Worm (Caenorhabditis elegans) whole organism, L4 larva: ENCODE results near the gene sra-12.

Source experiments
- D1046.2 ChIP-seq: fragments of 200-800 bp; sonication (Bioruptor generic); IDR thresholded peaks from 2 replicates; pipeline ENCODE4 v1.3.6; 2022; ENCODE audit warnings: missing genetic modification characterization, missing compliant biosample characterization
- F10B5.3 ChIP-seq: sonication (generic microtip); optimal IDR thresholded peaks from 2 replicates; lab custom pipeline; 2016; ENCODE audit warnings: mild to moderate bottlenecking, missing genetic modification characterization, missing compliant biosample characterization
- F26F4.8 ChIP-seq: fragments of 200-800 bp; sonication (Bioruptor generic); conservative IDR thresholded peaks from 2 replicates; pipeline ENCODE4 v1.3.6; 2022; ENCODE audit warnings: missing genetic modification characterization, missing compliant biosample characterization
- F49E8.2 ChIP-seq: sonication (generic microtip); optimal IDR thresholded peaks from 2 replicates; lab custom pipeline; 2016; ENCODE audit warnings: missing compliant biosample characterization, mild to moderate bottlenecking, missing genetic modification characterization, borderline replicate concordance
- Y48G9A.11 ChIP-seq: fragments of 200-800 bp; sonication (Bioruptor generic); IDR thresholded peaks from 2 replicates; pipeline ENCODE4 v1.3.6; 2022; ENCODE audit warnings: missing genetic modification reagents, missing genetic modification characterization, missing compliant biosample characterization
- Y75B8A.6 ChIP-seq: fragments of 200-800 bp; sonication (Bioruptor generic); IDR thresholded peaks from 2 replicates; pipeline ENCODE4 v1.3.6; 2022; ENCODE audit warnings: missing genetic modification reagents, missing genetic modification characterization, missing compliant biosample characterization
- aha-1 ChIP-seq: fragments of 150-350 bp; peaks from one replicate; lab custom pipeline; 2014; ENCODE audit warnings: missing biosample characterization, missing genetic modification characterization
- aly-2 ChIP-seq: sonication (generic microtip); optimal IDR thresholded peaks from 2 replicates; lab custom pipeline; 2018; ENCODE audit warnings: missing biosample characterization, missing genetic modification characterization
- arid-1 ChIP-seq: fragments of 200-800 bp; sonication (Bioruptor generic); conservative IDR thresholded peaks from 2 replicates; pipeline ENCODE4 v1.3.6; 2022; ENCODE audit warnings: missing genetic modification reagents, missing genetic modification characterization, missing compliant biosample characterization
- ceh-32 ChIP-seq: sonication (generic microtip); optimal IDR thresholded peaks from 2 replicates; lab custom pipeline; 2016; ENCODE audit warnings: mild to moderate bottlenecking, missing genetic modification characterization, missing compliant biosample characterization; ENCODE audit not compliant: poor library complexity
- ceh-44 ChIP-seq: fragments of 200-800 bp; sonication (Bioruptor generic); IDR thresholded peaks from 2 replicates; pipeline ENCODE4 v1.3.6; 2022; ENCODE audit warnings: missing genetic modification reagents, missing genetic modification characterization, missing compliant biosample characterization
- ceh-62 ChIP-seq: sonication (generic microtip); optimal IDR thresholded peaks from 2 replicates; lab custom pipeline; 2017; ENCODE audit warnings: missing biosample characterization, missing genetic modification characterization
- ceh-82 ChIP-seq: sonication (generic microtip); optimal IDR thresholded peaks from 2 replicates; lab custom pipeline; 2017; ENCODE audit warnings: missing biosample characterization, missing genetic modification characterization
- ctbp-1 ChIP-seq: fragments of 200-800 bp; sonication (Bioruptor generic); IDR thresholded peaks from 2 replicates; pipeline ENCODE4 v1.3.6; 2022; ENCODE audit warnings: missing genetic modification reagents, missing genetic modification characterization, missing compliant biosample characterization
- dpl-1 ChIP-seq: fragments of 150-350 bp; optimal IDR thresholded peaks from 2 replicates; lab custom pipeline; 2014; ENCODE audit warnings: missing biosample characterization, missing genetic modification reagents, missing genetic modification characterization
- egl-43 ChIP-seq: fragments of 200-800 bp; sonication (Bioruptor generic); IDR thresholded peaks from 2 replicates; pipeline ENCODE4 v1.3.6; 2022; ENCODE audit warnings: missing genetic modification reagents, missing genetic modification characterization, missing compliant biosample characterization
- gei-8 ChIP-seq: fragments of 200-800 bp; sonication (Bioruptor generic); optimal IDR thresholded peaks from 2 replicates; lab custom pipeline; 2018; ENCODE audit warnings: mild to moderate bottlenecking, missing genetic modification characterization, missing compliant biosample characterization
- hif-1 ChIP-seq, 2 experiments: sonication (generic microtip); optimal IDR thresholded peaks; 2 replicates each; lab custom pipeline; 2016 to 2017; ENCODE audit warnings: missing compliant biosample characterization in 2 of 2, missing genetic modification characterization in 2 of 2, missing genetic modification reagents in 2 of 2, missing genotype in 2 of 2, mild to moderate bottlenecking in 1 of 2
- jun-1 ChIP-seq: fragments of 150-350 bp; optimal IDR thresholded peaks from 2 replicates; lab custom pipeline; 2014; ENCODE audit warnings: missing biosample characterization, missing genetic modification reagents, missing genetic modification characterization
- lim-7 ChIP-seq: fragments of 200-800 bp; sonication (Bioruptor generic); IDR thresholded peaks from 2 replicates; pipeline ENCODE4 v1.3.6; 2022; ENCODE audit warnings: missing genetic modification characterization, missing compliant biosample characterization
- lin-38 ChIP-seq: fragments of 200-800 bp; sonication (Bioruptor generic); IDR thresholded peaks from 2 replicates; pipeline ENCODE4 v1.3.6; 2022; ENCODE audit warnings: missing genetic modification reagents, missing genetic modification characterization, missing compliant biosample characterization
- lsy-2 ChIP-seq, 2 experiments: fragments of 150-350 bp in 1 of 2; sonication (generic microtip) in 1 of 2; optimal IDR thresholded peaks; 2 replicates each; lab custom pipeline; 2014 to 2017; ENCODE audit warnings: missing biosample characterization in 2 of 2, missing genetic modification characterization in 2 of 2
- madf-5 ChIP-seq, 2 experiments: fragments of 200-800 bp; sonication (Bioruptor generic); IDR thresholded peaks; 2 replicates each; pipeline ENCODE4 v1.3.6; 2022; ENCODE audit warnings: missing compliant biosample characterization in 2 of 2, missing genetic modification characterization in 2 of 2
- madf-9 ChIP-seq: fragments of 200-800 bp; sonication (Bioruptor generic); conservative IDR thresholded peaks from 2 replicates; pipeline ENCODE4 v1.3.6; 2022; ENCODE audit warnings: missing genetic modification reagents, missing genetic modification characterization, missing compliant biosample characterization
- mdt-29 ChIP-seq: fragments of 200-800 bp; sonication (Bioruptor generic); IDR thresholded peaks from 2 replicates; pipeline ENCODE4 v1.3.6; 2022; ENCODE audit warnings: missing genetic modification reagents, missing genetic modification characterization, missing compliant biosample characterization
- mep-1 ChIP-seq: fragments of 150-350 bp; sonication (generic microtip); optimal IDR thresholded peaks from 3 replicates; lab custom pipeline; 2014; ENCODE audit warnings: missing biosample characterization, missing genetic modification characterization
- mes-2 ChIP-seq: sonication (generic microtip); optimal IDR thresholded peaks from 2 replicates; lab custom pipeline; 2016; ENCODE audit warnings: missing genotype, mild to moderate bottlenecking, missing genetic modification characterization, missing compliant biosample characterization; ENCODE audit not compliant: poor library complexity, severe bottlenecking
- mxl-2 ChIP-seq: fragments of 200-800 bp; sonication (Bioruptor generic); conservative IDR thresholded peaks from 2 replicates; pipeline ENCODE4 v1.3.6; 2022; ENCODE audit warnings: missing genetic modification reagents, missing genetic modification characterization, missing compliant biosample characterization
- mxl-3 ChIP-seq: fragments of 200-800 bp; sonication (Bioruptor generic); optimal IDR thresholded peaks from 2 replicates; lab custom pipeline; 2018; ENCODE audit warnings: mild to moderate bottlenecking, missing genetic modification characterization, missing compliant biosample characterization
- nhr-102 ChIP-seq: sonication (generic microtip); optimal IDR thresholded peaks from 2 replicates; lab custom pipeline; 2016; ENCODE audit warnings: mild to moderate bottlenecking, missing genetic modification characterization, moderate library complexity, missing compliant biosample characterization
- nhr-111 ChIP-seq: fragments of 200-800 bp; sonication (Bioruptor generic); optimal IDR thresholded peaks from 2 replicates; lab custom pipeline; 2018; ENCODE audit warnings: mild to moderate bottlenecking, missing genetic modification characterization, missing compliant biosample characterization
- nhr-28 ChIP-seq: fragments of 150-350 bp; optimal IDR thresholded peaks from 2 replicates; lab custom pipeline; 2014; ENCODE audit warnings: missing biosample characterization, missing genetic modification characterization
- nhr-41 ChIP-seq: fragments of 200-800 bp; sonication (Bioruptor generic); IDR thresholded peaks from 2 replicates; pipeline ENCODE4 v1.3.6; 2022; ENCODE audit warnings: missing genetic modification reagents, missing genetic modification characterization, missing compliant biosample characterization
- nhr-48 ChIP-seq: sonication (generic microtip); optimal IDR thresholded peaks from 2 replicates; lab custom pipeline; 2016; ENCODE audit warnings: mild to moderate bottlenecking, missing genetic modification characterization, missing compliant biosample characterization
- rbr-2 ChIP-seq: sonication (generic microtip); optimal IDR thresholded peaks from 2 replicates; lab custom pipeline; 2016; ENCODE audit warnings: missing genotype, missing genetic modification characterization, missing compliant biosample characterization
- set-16 ChIP-seq: fragments of 200-800 bp; sonication (Bioruptor generic); IDR thresholded peaks from 2 replicates; pipeline ENCODE4 v1.3.6; 2022; ENCODE audit warnings: missing genetic modification reagents, missing genetic modification characterization, missing compliant biosample characterization
- snpc-1.2 ChIP-seq: fragments of 200-800 bp; sonication (Bioruptor generic); IDR thresholded peaks from 2 replicates; pipeline ENCODE4 v1.3.6; 2022; ENCODE audit warnings: missing genetic modification reagents, missing genetic modification characterization, missing compliant biosample characterization
- snpc-4 ChIP-seq: fragments of 150-350 bp; optimal IDR thresholded peaks from 2 replicates; lab custom pipeline; 2014; ENCODE audit warnings: missing biosample characterization, missing genetic modification characterization
- spr-1 ChIP-seq: sonication (generic microtip); optimal IDR thresholded peaks from 2 replicates; lab custom pipeline; 2016; ENCODE audit warnings: mild to moderate bottlenecking, missing genetic modification characterization, missing compliant biosample characterization
- unc-130 ChIP-seq: sonication (generic microtip); optimal IDR thresholded peaks from 2 replicates; lab custom pipeline; 2016; ENCODE audit warnings: missing genetic modification reagents, missing genetic modification characterization, missing compliant biosample characterization
- unc-62 ChIP-seq, 3 experiments: fragments of 150-350 bp in 1 of 3; sonication (generic microtip); optimal IDR thresholded peaks in 2 of 3; peaks in 1 of 3; 1 replicate in 1 of 3; 2 replicates in 2 of 3; lab custom pipeline; 2014 to 2017; ENCODE audit warnings: missing biosample characterization in 3 of 3, missing genetic modification characterization in 3 of 3, missing genetic modification reagents in 3 of 3, missing genotype in 1 of 3
- zag-1 ChIP-seq: fragments of 150-350 bp; optimal IDR thresholded peaks from 2 replicates; lab custom pipeline; 2014; ENCODE audit warnings: missing biosample characterization, missing genetic modification characterization

Gene sra-12

ce11 chrII:10946848-10947247 lies 42.6 kb upstream of the sra-12 start:
- TF ChIP-seq lsy-2 (tag; optimal IDR thresholded peaks at IDR 0.05; lab: Kevin White, UChicago): peak in 1 of 2 experiments; percentile 61
- TF ChIP-seq mep-1: peak; percentile 25
- TF ChIP-seq hif-1 (tag; optimal IDR thresholded peaks at IDR 0.05; lab: Kevin White, UChicago): no peak
- peak; percentile 67 for TF ChIP-seq aha-1
- TF ChIP-seq dpl-1 (GFP tag; lab: Kevin White, UChicago): peak; percentile 6
- TF ChIP-seq unc-62 (GFP tag; optimal IDR thresholded peaks at IDR 0.05 in 1 of 2; lab: Kevin White, UChicago): peak in 1 of 2 experiments; percentile 56
- TF ChIP-seq unc-62 (tag; optimal IDR thresholded peaks at IDR 0.05; lab: Kevin White, UChicago): no peak
- peak; percentile 25 for TF ChIP-seq mxl-3
- no peak for TF ChIP-seq ceh-32
- peak; percentile 20 for TF ChIP-seq mes-2 (tag; lab: Kevin White, UChicago)
- peak; percentile 86 for TF ChIP-seq nhr-28

ce11 chrII:10945446-10945845 lies 41.2 kb upstream of the sra-12 start:
- TF ChIP-seq set-16 (GFP tag; lab: Robert Waterston, UW): no peak
- TF ChIP-seq ceh-62 (tag; lab: Kevin White, UChicago): no peak
- no peak for TF ChIP-seq unc-62 (GFP tag; optimal IDR thresholded peaks at IDR 0.05 in 1 of 2; lab: Kevin White, UChicago)
- TF ChIP-seq unc-62 (tag; optimal IDR thresholded peaks at IDR 0.05; lab: Kevin White, UChicago): no peak
- TF ChIP-seq rbr-2 (tag; lab: Kevin White, UChicago): no peak
- TF ChIP-seq ctbp-1 (GFP tag; lab: Robert Waterston, UW): no peak
- TF ChIP-seq mdt-29: no peak
- no peak for TF ChIP-seq nhr-111
- TF ChIP-seq madf-5 (GFP tag; IDR thresholded peaks at IDR 0.05; lab: Robert Waterston, UW): no peak
- TF ChIP-seq D1046.2 (GFP tag; lab: Robert Waterston, UW): no peak
- TF ChIP-seq nhr-102 (tag; lab: Kevin White, UChicago): no peak
- no peak for TF ChIP-seq snpc-4 (tag; lab: Kevin White, UChicago)

ce11 chrII:10941918-10942317 lies 37.6 kb upstream of the sra-12 start, which contains the start of gene R03D7.15:
Gene R03D7.15 (plus strand): TSS chrII:10942216.
- TF ChIP-seq set-16 (GFP tag; lab: Robert Waterston, UW) (peak; percentile 83), egl-43 (0 out of 2 replicates have a peak, but pooled peaks have one; percentile 51)
- TF ChIP-seq, all 104 proteins: peak for 2; not testable (repeated sequence) for 102

ce11 chrII:10935336-10935735 lies 31.1 kb upstream of the sra-12 start:
- TF ChIP-seq lim-7 (GFP tag; lab: Robert Waterston, UW): no peak
- TF ChIP-seq F49E8.2 (tag; lab: Kevin White, UChicago): peak; percentile 81
- no peak for TF ChIP-seq gei-8 (GFP tag; lab: Kevin White, UChicago)
- no peak for TF ChIP-seq zag-1 (tag; lab: Kevin White, UChicago)
- no peak for TF ChIP-seq nhr-48
- TF ChIP-seq mxl-2 (GFP tag; lab: Robert Waterston, UW): no peak
- no peak for TF ChIP-seq dpl-1 (GFP tag; lab: Kevin White, UChicago)
- TF ChIP-seq unc-130: peak; percentile 68
- TF ChIP-seq Y48G9A.11 (GFP tag; lab: Robert Waterston, UW): peak; percentile 69
- no peak for TF ChIP-seq nhr-41 (GFP tag; lab: Robert Waterston, UW)
- no peak for TF ChIP-seq F26F4.8
- 0 out of 2 replicates have a peak, but pooled peaks have one; percentile 60 for TF ChIP-seq snpc-1.2 (GFP tag; lab: Robert Waterston, UW)
- no peak for TF ChIP-seq madf-5 (GFP tag; IDR thresholded peaks at IDR 0.05; lab: Robert Waterston, UW)
- 0 out of 2 replicates have a peak, but pooled peaks have one; percentile 36 for TF ChIP-seq arid-1 (GFP tag; lab: Robert Waterston, UW)
- TF ChIP-seq madf-9 (GFP tag; lab: Robert Waterston, UW): no peak
- peak; percentile 76 for TF ChIP-seq lin-38
- TF ChIP-seq ceh-44 (GFP tag; lab: Robert Waterston, UW): 0 out of 2 replicates have a peak, but pooled peaks have one; percentile 16
- TF ChIP-seq nhr-28: no peak
- no peak for TF ChIP-seq ceh-82
- TF ChIP-seq spr-1 (tag; lab: Kevin White, UChicago): no peak
- TF ChIP-seq jun-1: no peak
- no peak for TF ChIP-seq F10B5.3 (tag; lab: Kevin White, UChicago)
- TF ChIP-seq aly-2: no peak
- TF ChIP-seq ceh-62 (tag; lab: Kevin White, UChicago): no peak
- TF ChIP-seq Y75B8A.6 (GFP tag; lab: Robert Waterston, UW): no peak
- no peak for TF ChIP-seq mdt-29
- TF ChIP-seq, all 104 proteins: peak for 7
